Worm (Caenorhabditis elegans) whole organism, midembryonic: ENCODE results near the gene srj-50.

Source experiments
- T22C8.4 ChIP-seq: fragments of 200-800 bp; sonication (Bioruptor generic); IDR thresholded peaks from 2 replicates; pipeline ENCODE4 v1.3.6; 2022; ENCODE audit warnings: missing genetic modification characterization, missing compliant biosample characterization
- cog-1 ChIP-seq: sonication (generic microtip); optimal IDR thresholded peaks from 2 replicates; lab custom pipeline; 2016; ENCODE audit warnings: missing genetic modification characterization, missing compliant biosample characterization
- flt-1 ChIP-seq: fragments of 200-800 bp; sonication (Bioruptor generic); IDR thresholded peaks from 2 replicates; pipeline ENCODE4 v1.3.6; 2022; ENCODE audit warnings: missing genetic modification characterization, missing compliant biosample characterization
- klf-2 ChIP-seq: fragments of 200-800 bp; sonication (Bioruptor generic); conservative IDR thresholded peaks from 2 replicates; pipeline ENCODE4 v1.3.6; 2022; ENCODE audit warnings: missing genetic modification reagents, missing genetic modification characterization, missing compliant biosample characterization
- med-1 ChIP-seq: sonication (generic microtip); optimal IDR thresholded peaks from 2 replicates; lab custom pipeline; 2017; ENCODE audit warnings: missing genetic modification characterization, mild to moderate bottlenecking, missing compliant biosample characterization, antibody characterized with exemption, missing genetic modification reagents; ENCODE audit not compliant: insufficient read depth
- ref-1 ChIP-seq: fragments of 200-800 bp; sonication (Bioruptor generic); conservative IDR thresholded peaks from 2 replicates; pipeline ENCODE4 v1.3.6; 2022; ENCODE audit warnings: missing genetic modification reagents, missing genetic modification characterization, missing compliant biosample characterization
- ztf-23 ChIP-seq: fragments of 200-800 bp; sonication (Bioruptor generic); IDR thresholded peaks from 2 replicates; pipeline ENCODE4 v1.3.6; 2022; ENCODE audit warnings: missing genetic modification reagents, missing genetic modification characterization, missing compliant biosample characterization
- ztf-29 ChIP-seq: fragments of 200-800 bp; sonication (Bioruptor generic); IDR thresholded peaks from 2 replicates; pipeline ENCODE4 v1.3.6; 2022; ENCODE audit warnings: missing genetic modification reagents, missing genetic modification characterization, missing compliant biosample characterization

DNA sequence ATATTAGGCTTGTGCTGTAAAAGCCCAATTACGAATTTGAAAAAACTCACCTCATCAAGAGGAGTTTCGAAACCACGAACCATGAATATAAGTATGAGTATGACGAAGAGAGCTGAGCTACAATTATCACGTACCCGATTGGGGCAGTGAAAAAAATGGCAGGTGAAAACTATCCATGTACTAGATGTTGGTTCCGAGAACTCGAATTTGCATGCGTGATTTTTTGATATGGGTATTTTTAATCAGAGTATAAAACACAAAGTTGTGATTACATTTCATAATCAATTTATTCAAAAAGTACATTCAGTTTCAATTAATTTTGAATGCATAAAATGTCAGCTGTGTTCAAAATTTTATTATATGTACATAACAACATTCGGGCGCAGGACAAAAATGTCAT, 18.9 kb upstream of the srj-50 start, which contains the start of gene F54E2.9:
- TF ChIP-seq flt-1 (GFP tag; lab: Robert Waterston, UW) = no peak
- TF ChIP-seq klf-2 = no peak
- no peak for TF ChIP-seq ztf-29
- no peak for TF ChIP-seq cog-1 (tag; lab: Kevin White, UChicago)
- TF ChIP-seq T22C8.4 (GFP tag; lab: Robert Waterston, UW) = no peak
- TF ChIP-seq ref-1 (GFP tag; lab: Robert Waterston, UW) = no peak
- TF ChIP-seq med-1 (GFP tag; lab: Kevin White, UChicago) = no peak
- TF ChIP-seq ztf-23 (GFP tag; lab: Robert Waterston, UW) = no peak
